Worm (Caenorhabditis elegans): ENCODE data around the gene mtl-1.

mtl-1 gene

DNA sequence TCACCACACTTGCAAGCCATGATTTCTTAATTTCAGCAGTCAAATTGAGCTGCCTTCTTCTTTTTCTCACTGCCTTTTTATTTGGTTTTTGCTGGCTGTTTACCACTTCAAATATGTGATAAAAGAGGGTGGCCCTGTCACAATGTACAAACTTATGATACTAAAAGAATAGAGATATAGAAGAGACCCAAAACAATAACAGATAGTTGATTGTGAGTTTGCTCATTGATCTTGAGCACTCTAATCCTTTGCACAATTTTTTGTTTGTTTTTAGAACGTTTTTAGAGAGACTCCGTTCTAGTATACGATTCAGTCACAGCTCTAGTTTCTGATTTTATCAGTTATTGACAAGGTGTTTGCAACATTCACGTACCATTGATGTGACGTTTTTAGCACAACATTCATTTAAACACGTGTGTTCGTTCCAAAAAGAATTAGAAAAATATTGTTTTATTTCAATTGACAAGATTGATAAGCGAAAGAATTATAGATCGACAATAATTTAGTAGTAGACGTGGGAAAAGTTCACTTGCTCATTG is at the start of gene mtl-1:
Gene mtl-1, minus strand, starts transcription at position 51 of the 539 bp plus-strand sequence.
- TF ChIP-seq ceh-28 (tag; optimal IDR thresholded peaks at IDR 0.05): no peak
- TF ChIP-seq zag-1 (tag; optimal IDR thresholded peaks at IDR 0.05): no peak
- TF ChIP-seq eor-1 (tag; optimal IDR thresholded peaks at IDR 0.05): no peak
- TF ChIP-seq lin-15B (tag; optimal IDR thresholded peaks at IDR 0.05): no peak
- TF ChIP-seq egl-5 (tag; optimal IDR thresholded peaks at IDR 0.05): no peak
- no peak for TF ChIP-seq lsy-12 (tag; optimal IDR thresholded peaks at IDR 0.05)
- TF ChIP-seq fos-1 (tag; optimal IDR thresholded peaks at IDR 0.05): no peak
- TF ChIP-seq nhr-12 (tag; optimal IDR thresholded peaks at IDR 0.05): no peak
- no peak for TF ChIP-seq unc-39 (tag; optimal IDR thresholded peaks at IDR 0.05)
- TF ChIP-seq ama-1 (optimal IDR thresholded peaks at IDR 0.05): peak; percentile 8
- TF ChIP-seq pha-4 (tag; optimal IDR thresholded peaks at IDR 0.05): peak; percentile 37
- no peak for TF ChIP-seq fkh-10 (GFP tag; optimal IDR thresholded peaks at IDR 0.05)
- TF ChIP-seq ztf-4 (tag; optimal IDR thresholded peaks at IDR 0.05): no peak
- TF ChIP-seq mdl-1 (tag; optimal IDR thresholded peaks at IDR 0.05): no peak
- TF ChIP-seq nhr-43 (tag; optimal IDR thresholded peaks at IDR 0.05; ENCODE audit: poor library complexity, severe bottlenecking): no peak
- no peak for TF ChIP-seq sea-2 (GFP tag; optimal IDR thresholded peaks at IDR 0.05)
- TF ChIP-seq ceh-16 (tag; optimal IDR thresholded peaks at IDR 0.05): no peak
- no peak for TF ChIP-seq ceh-9 (tag; optimal IDR thresholded peaks at IDR 0.05)
- TF ChIP-seq nhr-28 (tag; optimal IDR thresholded peaks at IDR 0.05): no peak
- peak; percentile 84 for TF ChIP-seq pqm-1 (tag; optimal IDR thresholded peaks at IDR 0.05)
- no peak for TF ChIP-seq unc-62 (GFP tag; optimal IDR thresholded peaks at IDR 0.05)
- TF ChIP-seq ZK546.5 (tag; optimal IDR thresholded peaks at IDR 0.05): no peak
- peak; percentile 53 for TF ChIP-seq elt-2 (tag; optimal IDR thresholded peaks at IDR 0.05)
- TF ChIP-seq R02D3.7 (tag; optimal IDR thresholded peaks at IDR 0.05): no peak
- TF ChIP-seq ztf-11 (tag; optimal IDR thresholded peaks at IDR 0.05): no peak

ce11 chrV:6736877-6737276 is 45.2 kb upstream of the mtl-1 start:
- TF ChIP-seq nhr-23 (tag; optimal IDR thresholded peaks at IDR 0.05): no peak
- no peak for TF ChIP-seq pha-4 (tag; optimal IDR thresholded peaks at IDR 0.05)
- TF ChIP-seq unc-62 (GFP tag; optimal IDR thresholded peaks at IDR 0.05): no peak
- TF ChIP-seq ztf-11 (tag; optimal IDR thresholded peaks at IDR 0.05): no peak
- no peak for TF ChIP-seq nhr-11 (tag; optimal IDR thresholded peaks at IDR 0.05)
- no peak for TF ChIP-seq nhr-237 (tag; optimal IDR thresholded peaks at IDR 0.05)
- no peak for TF ChIP-seq egl-27 (tag; optimal IDR thresholded peaks at IDR 0.05)
- peak; percentile 79 for TF ChIP-seq elt-1 (tag; optimal IDR thresholded peaks at IDR 0.05)
- TF ChIP-seq nhr-76 (tag; optimal IDR thresholded peaks at IDR 0.05): no peak
- no peak for TF ChIP-seq zag-1 (tag; optimal IDR thresholded peaks at IDR 0.05)
- peak; percentile 77 for TF ChIP-seq nhr-25 (tag; optimal IDR thresholded peaks at IDR 0.05)
- TF ChIP-seq ceh-28 (tag; optimal IDR thresholded peaks at IDR 0.05): no peak

- TF ChIP-seq nhr-25 (tag; optimal IDR thresholded peaks at IDR 0.05): peak; percentile 81
- no peak for TF ChIP-seq nhr-23 (tag; optimal IDR thresholded peaks at IDR 0.05)
Measured at ce11 chrV:6736108-6736507, 44.4 kb upstream of the mtl-1 start.

- no peak for TF ChIP-seq lin-39 (tag; optimal IDR thresholded peaks at IDR 0.05)
- TF ChIP-seq ceh-82 (tag; optimal IDR thresholded peaks at IDR 0.05): no peak
- TF ChIP-seq daf-12 (tag; optimal IDR thresholded peaks at IDR 0.05): no peak
- TF ChIP-seq elt-2 (tag; optimal IDR thresholded peaks at IDR 0.05): no peak
- TF ChIP-seq ztf-11 (tag; optimal IDR thresholded peaks at IDR 0.05): no peak
- TF ChIP-seq snpc-4 (tag; optimal IDR thresholded peaks at IDR 0.05): no peak
- TF ChIP-seq unc-62 (GFP tag; optimal IDR thresholded peaks at IDR 0.05): no peak
- no peak for TF ChIP-seq unc-39 (tag; optimal IDR thresholded peaks at IDR 0.05)
- TF ChIP-seq fkh-10 (GFP tag; optimal IDR thresholded peaks at IDR 0.05): no peak
- TF ChIP-seq elt-1 (tag; optimal IDR thresholded peaks at IDR 0.05): no peak
- no peak for TF ChIP-seq lsy-12 (tag; optimal IDR thresholded peaks at IDR 0.05)
- TF ChIP-seq ceh-28 (tag; optimal IDR thresholded peaks at IDR 0.05): no peak
- TF ChIP-seq nhr-23 (tag; optimal IDR thresholded peaks at IDR 0.05): no peak
- TF ChIP-seq nhr-77 (tag; optimal IDR thresholded peaks at IDR 0.05): no peak
- TF ChIP-seq nhr-25 (tag; optimal IDR thresholded peaks at IDR 0.05): no peak
- no peak for TF ChIP-seq ama-1 (optimal IDR thresholded peaks at IDR 0.05)
- no peak for TF ChIP-seq nhr-11 (tag; optimal IDR thresholded peaks at IDR 0.05)
- TF ChIP-seq nhr-237 (tag; optimal IDR thresholded peaks at IDR 0.05): no peak
- TF ChIP-seq zag-1 (tag; optimal IDR thresholded peaks at IDR 0.05): no peak
Measured at ce11 chrV:6732995-6733394, 41.3 kb upstream of the mtl-1 start, which contains the start of gene grl-8. TSS of gene grl-8 (minus strand) at chrV:6733095.

All from whole organism, L3 larva.